Fruit fly (Drosophila melanogaster) S2 (cell line): ENCODE results near the gene CG33796.

Source experiments
- CG8478 ChIP-seq: fragments of >200 bp; optimal IDR thresholded peaks from 2 replicates; lab custom pipeline; 2018
- CTCF ChIP-seq, 2 experiments: fragments of >200 bp; optimal IDR thresholded peaks; 2 replicates each; lab custom pipeline; 2018

DNA sequence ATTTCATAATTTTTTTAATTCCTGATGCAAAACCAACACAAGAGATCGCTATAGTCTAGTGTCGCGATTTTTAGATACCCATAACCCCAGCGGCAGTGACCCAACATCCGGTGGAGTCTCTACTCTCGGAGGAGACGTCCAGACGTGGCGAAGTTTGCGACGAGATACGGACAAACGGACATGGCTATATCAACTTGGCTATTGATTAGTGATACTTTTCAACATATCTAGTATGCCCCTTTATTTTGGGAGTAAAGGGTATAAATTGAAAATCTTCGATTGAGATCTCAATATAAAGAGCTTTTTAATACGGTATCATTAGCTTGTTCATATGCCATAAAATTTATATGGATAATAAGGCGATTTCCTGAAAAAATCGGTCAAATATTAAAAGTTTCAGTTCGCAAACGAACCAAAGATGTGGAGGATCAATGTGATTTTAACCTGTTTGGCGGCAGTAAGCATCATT is 27.6 kb upstream of the CG33796 start, which contains the start of gene CG33687:
- TF ChIP-seq CTCF (optimal IDR thresholded peaks at IDR 0.05; lab: Kevin White, UChicago) (no peak), CG8478 (lab: Kevin White, UChicago) (no peak)
